Fruit fly (Drosophila melanogaster): Measurements from ENCODE around the gene CG11050.

CG11050 gene

dm6 chr2L:6643218-6643756 lies 32.5 kb downstream of the CG11050 start:
- no peak for TF ChIP-seq CG14711 (tag; optimal IDR thresholded peaks at IDR 0.05)
- no peak for TF ChIP-seq toe (GFP tag; optimal IDR thresholded peaks at IDR 0.05)
- peak; percentile 4 for TF ChIP-seq Crg-1 (GFP tag; optimal IDR thresholded peaks at IDR 0.05)
- TF ChIP-seq tj (GFP tag; optimal IDR thresholded peaks at IDR 0.05): peak; percentile 85
- TF ChIP-seq Mnt (GFP tag; optimal IDR thresholded peaks at IDR 0.05): peak; percentile 7
- peak; percentile 37 for TF ChIP-seq kay (GFP tag; ENCODE audit: borderline replicate concordance)

- TF ChIP-seq Mnt (GFP tag; optimal IDR thresholded peaks at IDR 0.05) (peak; percentile 48), cnc (optimal IDR thresholded peaks at IDR 0.05) (no peak), Hr96 (GFP tag; optimal IDR thresholded peaks at IDR 0.05) (no peak), Crg-1 (GFP tag; optimal IDR thresholded peaks at IDR 0.05) (peak; percentile 19), kay (GFP tag; ENCODE audit: borderline replicate concordance) (peak; percentile 99), tj (GFP tag; optimal IDR thresholded peaks at IDR 0.05) (peak; percentile 93), cic (GFP tag; optimal IDR thresholded peaks at IDR 0.05) (peak; percentile 52)
Measured at dm6 chr2L:6644421-6645059, 33.7 kb downstream of the CG11050 start.

DNA sequence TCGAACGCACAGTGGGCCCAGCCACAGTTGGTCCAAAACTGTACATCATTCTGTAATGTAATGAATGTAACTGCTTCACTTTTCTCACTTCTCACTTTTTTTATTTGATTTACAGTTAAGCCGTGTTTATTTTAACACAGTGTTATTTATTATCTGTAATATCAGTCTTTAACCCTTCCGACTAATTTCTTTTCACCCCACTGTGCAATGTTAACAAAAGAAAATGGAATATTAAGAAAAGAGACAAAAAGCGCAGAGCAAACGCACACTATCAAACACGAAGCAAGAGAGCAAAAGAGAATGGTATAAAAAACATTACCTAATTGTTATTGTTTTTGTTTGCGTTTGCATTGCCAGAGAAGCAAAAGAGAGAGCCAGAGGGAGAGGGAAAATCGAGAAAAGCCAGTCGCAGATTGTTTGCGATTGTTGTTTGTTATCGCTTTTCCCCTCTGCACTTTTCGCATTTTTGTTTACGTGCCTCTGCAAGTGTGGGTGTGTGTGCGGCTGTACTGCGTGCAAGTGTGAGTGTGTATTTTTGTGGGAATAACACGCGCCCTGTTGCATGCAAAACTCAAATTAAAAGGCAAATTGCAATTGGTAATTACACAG lies 36.4 kb downstream of the CG11050 start:
- TF ChIP-seq CG1620 (GFP tag; optimal IDR thresholded peaks at IDR 0.05) (peak; percentile 84), CG11617 (GFP tag; optimal IDR thresholded peaks at IDR 0.05) (peak; percentile 93), Clk (GFP tag; optimal IDR thresholded peaks at IDR 0.05) (peak; percentile 82), toe (GFP tag; optimal IDR thresholded peaks at IDR 0.05) (no peak), cnc (optimal IDR thresholded peaks at IDR 0.05) (no peak), ovo (GFP tag; optimal IDR thresholded peaks at IDR 0.05) (peak; percentile 88), CG5204 (GFP tag; optimal IDR thresholded peaks at IDR 0.05) (peak; percentile 92), CG7045 (GFP tag; optimal IDR thresholded peaks at IDR 0.05) (peak; percentile 91), kay (GFP tag; ENCODE audit: borderline replicate concordance) (peak; percentile 98), pad (GFP tag; optimal IDR thresholded peaks at IDR 0.05) (peak; percentile 69), Crg-1 (GFP tag; optimal IDR thresholded peaks at IDR 0.05) (peak; percentile 79), Hr96 (GFP tag; optimal IDR thresholded peaks at IDR 0.05) (peak; percentile 90), CG12768 (GFP tag; optimal IDR thresholded peaks at IDR 0.05) (peak; percentile 90), Mnt (GFP tag; optimal IDR thresholded peaks at IDR 0.05) (peak; percentile 69), CG14711 (tag; optimal IDR thresholded peaks at IDR 0.05) (peak; percentile 90), CG7101 (tag; optimal IDR thresholded peaks at IDR 0.05) (peak; percentile 95), CG33017 (tag; optimal IDR thresholded peaks at IDR 0.05) (peak; percentile 94), tj (GFP tag; optimal IDR thresholded peaks at IDR 0.05) (peak; percentile 82), bab1 (GFP tag; optimal IDR thresholded peaks at IDR 0.05) (peak; percentile 86), cic (GFP tag; optimal IDR thresholded peaks at IDR 0.05) (peak; percentile 84)

DNA sequence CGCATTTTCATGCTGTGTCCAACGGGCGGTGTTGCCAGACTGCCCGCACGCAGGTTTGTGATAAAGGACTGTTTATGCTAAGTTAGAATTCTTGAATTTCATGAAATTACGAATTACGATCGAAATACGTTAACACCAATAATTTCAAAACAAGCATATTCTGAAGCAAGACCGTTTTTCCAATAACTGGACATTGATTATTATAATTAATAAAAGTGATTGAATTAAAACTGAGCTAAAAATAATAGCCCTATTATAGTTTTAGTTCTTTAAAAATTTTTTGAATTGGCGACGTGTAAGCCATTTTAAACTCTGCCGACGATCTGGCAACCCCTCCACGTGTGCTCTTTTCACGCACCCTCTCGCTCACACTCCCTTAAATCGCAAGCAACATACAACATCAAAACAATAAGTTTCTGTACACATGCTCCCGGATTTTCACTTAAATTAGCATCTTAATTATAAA lies 37.4 kb downstream of the CG11050 start:
- peak; percentile 97 for TF ChIP-seq CG7045 (GFP tag; optimal IDR thresholded peaks at IDR 0.05)
- TF ChIP-seq toe (GFP tag; optimal IDR thresholded peaks at IDR 0.05): no peak
- TF ChIP-seq pad (GFP tag; optimal IDR thresholded peaks at IDR 0.05): peak; percentile 78
- peak; percentile 91 for TF ChIP-seq Crg-1 (GFP tag; optimal IDR thresholded peaks at IDR 0.05)
- peak; percentile 82 for TF ChIP-seq CG1620 (GFP tag; optimal IDR thresholded peaks at IDR 0.05)
- TF ChIP-seq Hr96 (GFP tag; optimal IDR thresholded peaks at IDR 0.05): no peak
- peak; percentile 79 for TF ChIP-seq tj (GFP tag; optimal IDR thresholded peaks at IDR 0.05)
- TF ChIP-seq kay (GFP tag; ENCODE audit: borderline replicate concordance): no peak
- TF ChIP-seq bab1 (GFP tag; optimal IDR thresholded peaks at IDR 0.05): peak; percentile 91
- peak; percentile 92 for TF ChIP-seq CG7101 (tag; optimal IDR thresholded peaks at IDR 0.05)
- peak; percentile 88 for TF ChIP-seq Clk (GFP tag; optimal IDR thresholded peaks at IDR 0.05)
- TF ChIP-seq CG5204 (GFP tag; optimal IDR thresholded peaks at IDR 0.05): no peak
- peak; percentile 83 for TF ChIP-seq Mnt (GFP tag; optimal IDR thresholded peaks at IDR 0.05)
- peak; percentile 94 for TF ChIP-seq CG12768 (GFP tag; optimal IDR thresholded peaks at IDR 0.05)
- TF ChIP-seq CG33017 (tag; optimal IDR thresholded peaks at IDR 0.05): peak; percentile 93
- peak; percentile 85 for TF ChIP-seq CG14711 (tag; optimal IDR thresholded peaks at IDR 0.05)
- TF ChIP-seq cnc (optimal IDR thresholded peaks at IDR 0.05): no peak
- TF ChIP-seq CG11617 (GFP tag; optimal IDR thresholded peaks at IDR 0.05): peak; percentile 95
- peak; percentile 64 for TF ChIP-seq cic (GFP tag; optimal IDR thresholded peaks at IDR 0.05)
- peak; percentile 88 for TF ChIP-seq ovo (GFP tag; optimal IDR thresholded peaks at IDR 0.05)

- no peak for TF ChIP-seq Hr96 (GFP tag; optimal IDR thresholded peaks at IDR 0.05)
- TF ChIP-seq bab1 (GFP tag; optimal IDR thresholded peaks at IDR 0.05): peak; percentile 46
- peak; percentile 8 for TF ChIP-seq CG1620 (GFP tag; optimal IDR thresholded peaks at IDR 0.05)
- TF ChIP-seq Clk (GFP tag; optimal IDR thresholded peaks at IDR 0.05): no peak
- TF ChIP-seq cic (GFP tag; optimal IDR thresholded peaks at IDR 0.05): peak; percentile 0
- no peak for TF ChIP-seq CG12768 (GFP tag; optimal IDR thresholded peaks at IDR 0.05)
- TF ChIP-seq CG7045 (GFP tag; optimal IDR thresholded peaks at IDR 0.05): peak; percentile 10
- TF ChIP-seq Crg-1 (GFP tag; optimal IDR thresholded peaks at IDR 0.05): no peak
- TF ChIP-seq CG14711 (tag; optimal IDR thresholded peaks at IDR 0.05): peak; percentile 60
- peak; percentile 9 for TF ChIP-seq pad (GFP tag; optimal IDR thresholded peaks at IDR 0.05)
- no peak for TF ChIP-seq kay (GFP tag; ENCODE audit: borderline replicate concordance)
- TF ChIP-seq CG7101 (tag; optimal IDR thresholded peaks at IDR 0.05): peak; percentile 32
- peak; percentile 98 for TF ChIP-seq tj (GFP tag; optimal IDR thresholded peaks at IDR 0.05)
- TF ChIP-seq toe (GFP tag; optimal IDR thresholded peaks at IDR 0.05): no peak
- no peak for TF ChIP-seq CG5204 (GFP tag; optimal IDR thresholded peaks at IDR 0.05)
- no peak for TF ChIP-seq CG33017 (tag; optimal IDR thresholded peaks at IDR 0.05)
- TF ChIP-seq ovo (GFP tag; optimal IDR thresholded peaks at IDR 0.05): no peak
- TF ChIP-seq CG11617 (GFP tag; optimal IDR thresholded peaks at IDR 0.05): no peak
Measured at dm6 chr2L:6649085-6649754, 38.4 kb downstream of the CG11050 start, which contains the start of the genes CG31635 and Tango1. Gene CG31635, minus strand, starts transcription at chr2L:6649114. Gene Tango1, plus strand, starts transcription at chr2L:6649388.

All from whole organism, adult.